Fruit fly (Drosophila melanogaster) whole organism, embryonic: ENCODE results near the gene CG11131.

ENCODE experiments used
- CG1529 ChIP-seq: fragments of 200-800 bp; sonication (Bioruptor generic); optimal IDR thresholded peaks from 3 replicates; lab custom pipeline; 2018; ENCODE audit warnings: missing biosample characterization, missing genetic modification characterization
- cwo ChIP-seq: fragments of 200-800 bp; sonication (Bioruptor generic); optimal IDR thresholded peaks from 3 replicates; lab custom pipeline; 2017; ENCODE audit warnings: missing biosample characterization, missing genetic modification characterization, mild to moderate bottlenecking, moderate library complexity, missing genetic modification reagents

dm6 chr3L:22879344-22879723 is 19.2 kb upstream of the CG11131 start:
- TF ChIP-seq CG1529 (GFP tag; lab: Kevin White, UChicago) (no peak), cwo (GFP tag; lab: Kevin White, UChicago) (no peak)
